Worm (Caenorhabditis elegans): Measurements from ENCODE around the gene F53E4.1.

DNA sequence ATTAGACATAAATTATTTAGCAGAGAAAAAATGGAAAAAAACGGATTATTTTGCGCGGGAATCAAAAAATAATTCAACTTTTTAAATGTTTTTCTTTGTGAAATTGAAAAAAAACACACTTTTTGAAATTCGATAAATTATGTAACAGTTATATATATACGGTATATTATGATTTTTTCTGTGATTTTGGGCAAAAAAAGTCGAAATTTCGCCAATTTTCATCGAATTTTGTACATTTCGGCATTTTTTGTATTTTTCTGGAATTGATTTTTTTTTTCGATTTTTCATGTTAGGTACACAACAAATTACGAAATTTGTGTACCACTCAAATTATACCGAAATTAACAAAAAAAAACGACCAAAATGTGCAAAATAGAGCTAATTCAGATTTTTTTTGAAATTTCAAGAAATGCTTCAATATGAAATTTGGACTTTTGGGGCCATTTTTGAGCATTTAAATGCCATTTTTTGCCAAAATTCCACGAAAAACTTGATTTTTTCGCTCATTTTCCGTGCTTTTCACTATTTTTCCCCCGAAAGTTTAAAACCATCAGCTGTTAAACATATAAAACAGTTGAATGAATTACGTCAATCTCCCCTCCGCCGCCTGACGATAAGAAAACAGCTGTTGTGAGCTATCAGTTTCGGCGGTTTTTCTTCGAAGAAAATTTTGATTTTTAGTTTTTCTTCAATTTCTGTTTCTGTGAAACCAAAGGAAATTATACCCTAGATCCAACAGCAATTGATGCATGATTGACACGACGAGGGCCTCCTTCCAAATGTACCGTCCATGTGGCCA lies 9.6 kb downstream of the F53E4.1 start:
- TF ChIP-seq lsy-2 (tag; optimal IDR thresholded peaks at IDR 0.05) (peak in 1 of 2 experiments; percentile 24), mdl-1 (tag; optimal IDR thresholded peaks at IDR 0.05) (no peak), ceh-82 (tag; optimal IDR thresholded peaks at IDR 0.05) (no peak), skn-1 (tag; optimal IDR thresholded peaks at IDR 0.05) (no peak), egl-13 (tag; optimal IDR thresholded peaks at IDR 0.05) (no peak)

Measured in whole organism, L1 larva.